Fruit fly (Drosophila melanogaster): ENCODE results near the gene CG7131.

CG7131 gene

DNA sequence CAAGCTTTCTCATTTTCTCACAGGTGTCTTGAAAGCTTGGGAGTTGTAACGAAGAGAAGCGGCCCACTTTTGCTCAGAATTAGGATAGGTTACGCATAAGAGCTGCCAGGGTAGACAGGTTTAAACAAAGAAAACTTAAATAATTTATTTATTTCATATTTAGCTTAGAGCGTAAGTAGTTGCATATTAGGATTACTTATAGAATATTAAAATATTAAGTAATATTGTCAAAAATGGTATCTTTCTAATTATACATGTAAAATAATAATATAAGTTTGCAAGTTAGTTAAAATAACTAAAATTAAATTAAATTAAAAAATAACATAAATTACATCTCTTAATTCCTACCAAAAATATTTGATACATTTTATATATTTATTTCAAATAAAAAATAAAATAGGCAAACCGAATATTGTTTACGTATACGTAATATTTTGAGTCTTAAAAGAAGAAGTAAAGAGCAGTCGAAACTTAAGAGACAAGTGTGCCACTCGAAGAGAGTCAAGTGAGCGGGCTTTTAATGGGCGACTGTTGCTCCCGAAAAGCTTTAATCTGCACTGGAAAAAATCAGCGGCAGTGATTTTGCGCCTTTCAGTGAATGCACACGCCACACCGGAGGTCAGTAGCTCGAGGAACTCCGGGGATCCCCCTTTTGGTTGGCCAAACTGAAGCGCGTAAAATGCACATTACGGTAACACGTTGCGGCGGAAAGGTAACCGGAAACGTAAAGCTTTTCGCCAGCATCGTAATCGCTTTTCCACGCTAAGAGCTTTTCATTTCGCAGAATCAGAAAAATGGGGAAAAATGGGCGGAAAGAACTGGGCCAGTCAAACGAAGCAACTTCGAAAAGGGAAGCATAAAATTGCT, 26.5 kb upstream of the CG7131 start (continued):
- TF ChIP-seq CG17385 (GFP tag; optimal IDR thresholded peaks at IDR 0.05): no peak
- no peak for TF ChIP-seq Gsc (GFP tag; IDR thresholded peaks at IDR 0.05)
- TF ChIP-seq B-H1 (GFP tag; IDR thresholded peaks at IDR 0.05): no peak; the same call in 2 of the 3 replicates
- TF ChIP-seq Poxn (GFP tag; IDR thresholded peaks at IDR 0.05): no peak
- TF ChIP-seq CG16779 (GFP tag; IDR thresholded peaks at IDR 0.05): no peak
- no peak for TF ChIP-seq CG12236 (GFP tag; optimal IDR thresholded peaks at IDR 0.05)
- no peak for TF ChIP-seq Six4 (GFP tag; optimal IDR thresholded peaks at IDR 0.05)
- TF ChIP-seq Dfd (GFP tag; optimal IDR thresholded peaks at IDR 0.05): no peak
- no peak for TF ChIP-seq exex (tag; optimal IDR thresholded peaks at IDR 0.05)
- TF ChIP-seq gt (GFP tag; IDR thresholded peaks at IDR 0.05): no peak
- TF ChIP-seq sisA (GFP tag; IDR thresholded peaks at IDR 0.05): peak; percentile 48
- TF ChIP-seq CG6813 (GFP tag; optimal IDR thresholded peaks at IDR 0.05): no peak
- no peak for TF ChIP-seq nom (GFP tag; optimal IDR thresholded peaks at IDR 0.05)
- TF ChIP-seq CG5953 (GFP tag; IDR thresholded peaks at IDR 0.05): 0 out of 2 replicates have a peak, but pooled peaks have one; percentile 4
- no peak for TF ChIP-seq CG5245 (GFP tag; optimal IDR thresholded peaks at IDR 0.05)
- no peak for TF ChIP-seq CG30403 (GFP tag; optimal IDR thresholded peaks at IDR 0.05)
- TF ChIP-seq CG34376 (GFP tag; optimal IDR thresholded peaks at IDR 0.05): no peak
- TF ChIP-seq NC2β (GFP tag; optimal IDR thresholded peaks at IDR 0.05): no peak
- TF ChIP-seq CG4820 (GFP tag; optimal IDR thresholded peaks at IDR 0.05): no peak
- no peak for TF ChIP-seq Nf-YA (GFP tag; IDR thresholded peaks at IDR 0.05)
- TF ChIP-seq tna (GFP tag; IDR thresholded peaks at IDR 0.05; ENCODE audit: partially characterized antibody): no peak
- TF ChIP-seq Hr3 (GFP tag; optimal IDR thresholded peaks at IDR 0.05): no peak
- TF ChIP-seq CG17802 (tag; optimal IDR thresholded peaks at IDR 0.05): no peak
- TF ChIP-seq sd (tag; optimal IDR thresholded peaks at IDR 0.05): no peak
- no peak for TF ChIP-seq nerfin-1 (tag; optimal IDR thresholded peaks at IDR 0.05)
- peak; percentile 56 for TF ChIP-seq Antp (GFP tag; optimal IDR thresholded peaks at IDR 0.05)
- no peak for TF ChIP-seq pfk (GFP tag; optimal IDR thresholded peaks at IDR 0.05)
- no peak for TF ChIP-seq Lpt (GFP tag; optimal IDR thresholded peaks at IDR 0.05)
- TF ChIP-seq CG4854 (GFP tag; optimal IDR thresholded peaks at IDR 0.05): no peak
- no peak for TF ChIP-seq bsh (GFP tag; optimal IDR thresholded peaks at IDR 0.05)
- no peak for TF ChIP-seq crp (GFP tag; optimal IDR thresholded peaks at IDR 0.05)
- peak; percentile 7 for TF ChIP-seq CG15269 (tag; optimal IDR thresholded peaks at IDR 0.05)
- no peak for TF ChIP-seq CG10565 (GFP tag; optimal IDR thresholded peaks at IDR 0.05)
- no peak for TF ChIP-seq TFAM (GFP tag; optimal IDR thresholded peaks at IDR 0.05)
- TF ChIP-seq CHES-1-like (GFP tag; optimal IDR thresholded peaks at IDR 0.05): peak; percentile 0
- peak; percentile 41 for TF ChIP-seq Ptx1 (GFP tag; IDR thresholded peaks at IDR 0.05)
- no peak for TF ChIP-seq CG7928 (GFP tag; optimal IDR thresholded peaks at IDR 0.05)
- no peak for TF ChIP-seq HmgD (GFP tag; optimal IDR thresholded peaks at IDR 0.05)
- TF ChIP-seq psq (GFP tag; optimal IDR thresholded peaks at IDR 0.05): no peak
- TF ChIP-seq NC2α (GFP tag; optimal IDR thresholded peaks at IDR 0.05): no peak
- no peak for TF ChIP-seq Sry-β (GFP tag; optimal IDR thresholded peaks at IDR 0.05)
- TF ChIP-seq sim (GFP tag; IDR thresholded peaks at IDR 0.05): no peak
- no peak for TF ChIP-seq danr (GFP tag; IDR thresholded peaks at IDR 0.05)
- TF ChIP-seq CG14014 (GFP tag; IDR thresholded peaks at IDR 0.05): 0 out of 2 replicates have a peak, but pooled peaks have one; percentile 32
- peak; percentile 12; the same call in 1 of the 3 replicates for TF ChIP-seq ase (GFP tag; IDR thresholded peaks at IDR 0.05)
- TF ChIP-seq gsb-n (tag; optimal IDR thresholded peaks at IDR 0.05): peak; percentile 6
- TF ChIP-seq CG16813 (GFP tag; IDR thresholded peaks at IDR 0.05; ENCODE audit: partially characterized antibody): no peak
- 0 out of 3 replicates have a peak, but pooled peaks have one; percentile 23 for TF ChIP-seq CG34422 (GFP tag; IDR thresholded peaks at IDR 0.05)
- TF ChIP-seq D (optimal IDR thresholded peaks at IDR 0.05): no peak
- no peak for TF ChIP-seq D (GFP tag; optimal IDR thresholded peaks at IDR 0.05)

All from whole organism, embryonic.